Worm (Caenorhabditis elegans) whole organism, young adult: ENCODE measurements around the gene C53D6.11.

Source experiments
- B0019.2 ChIP-seq: fragments of 200-800 bp; sonication (Bioruptor generic); conservative IDR thresholded peaks from 2 replicates; pipeline ENCODE4 v1.3.6; 2022; ENCODE audit warnings: missing genetic modification reagents, missing genetic modification characterization, missing compliant biosample characterization
- B0261.1 ChIP-seq: sonication (generic microtip); optimal IDR thresholded peaks from 2 replicates; lab custom pipeline; 2016; ENCODE audit warnings: mild to moderate bottlenecking, missing genetic modification characterization, moderate library complexity, missing compliant biosample characterization
- D2030.7 ChIP-seq: fragments of 200-800 bp; sonication (Bioruptor generic); IDR thresholded peaks from 2 replicates; pipeline ENCODE4 v1.3.6; 2022; ENCODE audit warnings: missing genetic modification reagents, missing genetic modification characterization, missing compliant biosample characterization
- F33H1.4 ChIP-seq: fragments of 200-800 bp; sonication (Bioruptor generic); IDR thresholded peaks from 2 replicates; pipeline ENCODE4 v1.3.6; 2022; ENCODE audit warnings: missing genetic modification reagents, missing genetic modification characterization, missing compliant biosample characterization
- F37B4.10 ChIP-seq: fragments of 200-800 bp; sonication (Bioruptor generic); IDR thresholded peaks from 2 replicates; pipeline ENCODE4 v1.3.6; 2022; ENCODE audit warnings: missing genetic modification characterization, missing compliant biosample characterization
- F39B2.1 ChIP-seq: fragments of 200-800 bp; sonication (Bioruptor generic); IDR thresholded peaks from 2 replicates; pipeline ENCODE4 v1.3.6; 2022; ENCODE audit warnings: missing genetic modification reagents, missing genetic modification characterization, missing compliant biosample characterization
- F49E8.2 ChIP-seq: sonication (generic microtip); optimal IDR thresholded peaks from 3 replicates; lab custom pipeline; 2017; ENCODE audit warnings: missing genetic modification characterization, mild to moderate bottlenecking, missing compliant biosample characterization, antibody characterized with exemption, moderate library complexity; ENCODE audit not compliant: insufficient read depth
- K11D2.4 ChIP-seq: fragments of 200-800 bp; sonication (Bioruptor generic); IDR thresholded peaks from 2 replicates; pipeline ENCODE4 v1.3.6; 2022; ENCODE audit warnings: missing genetic modification reagents, missing genetic modification characterization, missing compliant biosample characterization
- T26A5.8 ChIP-seq: sonication (generic microtip); optimal IDR thresholded peaks from 2 replicates; lab custom pipeline; 2016; ENCODE audit warnings: missing genetic modification characterization, missing compliant biosample characterization
- Y56A3A.18 ChIP-seq: fragments of 200-800 bp; sonication (Bioruptor generic); IDR thresholded peaks from 2 replicates; pipeline ENCODE4 v1.3.6; 2022; ENCODE audit warnings: missing genetic modification reagents, missing genetic modification characterization, missing compliant biosample characterization
- Y67H2A.10 ChIP-seq: fragments of 200-800 bp; sonication (Bioruptor generic); conservative IDR thresholded peaks from 2 replicates; pipeline ENCODE4 v1.3.6; 2022; ENCODE audit warnings: missing genetic modification reagents, missing genetic modification characterization, missing compliant biosample characterization
- ama-1 ChIP-seq, 3 experiments: fragments of 150-350 bp in 1 of 3; sonication (generic microtip) in 2 of 3; optimal IDR thresholded peaks; 2 replicates each; lab custom pipeline; 2014 to 2018; ENCODE audit warnings: missing biosample characterization in 2 of 3, missing genetic modification characterization in 2 of 3, missing genetic modification reagents in 2 of 3
- aptf-3 ChIP-seq: fragments of 200-800 bp; sonication (Bioruptor generic); IDR thresholded peaks from 2 replicates; pipeline ENCODE4 v1.3.6; 2022; ENCODE audit warnings: missing genetic modification characterization, missing compliant biosample characterization
- attf-5 ChIP-seq: fragments of 200-800 bp; sonication (Bioruptor generic); optimal IDR thresholded peaks from 2 replicates; lab custom pipeline; 2018; ENCODE audit warnings: mild to moderate bottlenecking, missing genetic modification characterization, missing compliant biosample characterization
- bed-2 ChIP-seq: fragments of 200-800 bp; sonication (Bioruptor generic); IDR thresholded peaks from 2 replicates; pipeline ENCODE4 v1.3.6; 2022; ENCODE audit warnings: missing genetic modification reagents, missing genetic modification characterization, missing compliant biosample characterization
- ccch-3 ChIP-seq: fragments of 200-800 bp; sonication (Bioruptor generic); optimal IDR thresholded peaks from 2 replicates; lab custom pipeline; 2018; ENCODE audit warnings: mild to moderate bottlenecking, missing genetic modification characterization, missing compliant biosample characterization
- cebp-2 ChIP-seq: fragments of 200-800 bp; sonication (Bioruptor generic); IDR thresholded peaks from 2 replicates; pipeline ENCODE4 v1.3.6; 2022; ENCODE audit warnings: missing genetic modification characterization, missing compliant biosample characterization
- ceh-100 ChIP-seq: fragments of 200-800 bp; sonication (Bioruptor generic); IDR thresholded peaks from 2 replicates; pipeline ENCODE4 v1.3.6; 2022; ENCODE audit warnings: missing genetic modification reagents, missing genetic modification characterization, missing compliant biosample characterization
- ceh-58 ChIP-seq: fragments of 200-800 bp; sonication (Bioruptor generic); IDR thresholded peaks from 2 replicates; pipeline ENCODE4 v1.3.6; 2022; ENCODE audit warnings: missing genetic modification characterization, missing compliant biosample characterization
- dpff-1 ChIP-seq: sonication (generic microtip); optimal IDR thresholded peaks from 2 replicates; lab custom pipeline; 2017; ENCODE audit warnings: mild to moderate bottlenecking, missing genetic modification characterization, missing compliant biosample characterization
- egl-18 ChIP-seq: fragments of 200-800 bp; sonication (Bioruptor generic); IDR thresholded peaks from 2 replicates; pipeline ENCODE4 v1.3.6; 2022; ENCODE audit warnings: missing genetic modification reagents, missing genetic modification characterization, missing compliant biosample characterization
- egrh-3 ChIP-seq: fragments of 200-800 bp; sonication (Bioruptor generic); IDR thresholded peaks from 2 replicates; pipeline ENCODE4 v1.3.6; 2022; ENCODE audit warnings: missing genetic modification reagents, missing genetic modification characterization, missing compliant biosample characterization
- ekl-4 ChIP-seq: fragments of 200-800 bp; sonication (Bioruptor generic); IDR thresholded peaks from 2 replicates; pipeline ENCODE4 v1.3.6; 2022; ENCODE audit warnings: missing genetic modification reagents, missing genetic modification characterization, missing compliant biosample characterization
- fkh-3 ChIP-seq: sonication (generic microtip); optimal IDR thresholded peaks from 2 replicates; lab custom pipeline; 2016; ENCODE audit warnings: mild to moderate bottlenecking, missing genetic modification characterization, missing compliant biosample characterization
- gei-17 ChIP-seq: fragments of 200-800 bp; sonication (Bioruptor generic); optimal IDR thresholded peaks from 2 replicates; lab custom pipeline; 2018; ENCODE audit warnings: mild to moderate bottlenecking, missing genetic modification characterization, missing compliant biosample characterization
- him-1 ChIP-seq: sonication (generic microtip); optimal IDR thresholded peaks from 2 replicates; lab custom pipeline; 2016; ENCODE audit warnings: missing genotype, missing genetic modification reagents, missing genetic modification characterization, missing compliant biosample characterization
- lag-1 ChIP-seq: fragments of 200-800 bp; sonication (Bioruptor generic); IDR thresholded peaks from 2 replicates; pipeline ENCODE4 v1.3.6; 2022; ENCODE audit warnings: missing genetic modification reagents, missing genetic modification characterization, missing compliant biosample characterization
- lin-26 ChIP-seq: fragments of 200-800 bp; sonication (Bioruptor generic); IDR thresholded peaks from 2 replicates; pipeline ENCODE4 v1.3.6; 2022; ENCODE audit warnings: missing genetic modification reagents, missing genetic modification characterization, missing compliant biosample characterization
- lin-35 ChIP-seq, 3 experiments: fragments of 150-350 bp in 2 of 3; sonication (generic microtip) in 1 of 3; optimal IDR thresholded peaks; 2 replicates each; lab custom pipeline; 2014 to 2018; ENCODE audit warnings: missing biosample characterization in 3 of 3, missing genetic modification characterization in 3 of 3, missing genetic modification reagents in 3 of 3
- lin-40 ChIP-seq: sonication (generic microtip); optimal IDR thresholded peaks from 2 replicates; lab custom pipeline; 2016; ENCODE audit warnings: missing genetic modification characterization, mild to moderate bottlenecking, missing compliant biosample characterization, missing genotype, missing genetic modification reagents
- madf-8 ChIP-seq: fragments of 200-800 bp; sonication (Bioruptor generic); conservative IDR thresholded peaks from 2 replicates; pipeline ENCODE4 v1.3.6; 2022; ENCODE audit warnings: missing genetic modification reagents, missing genetic modification characterization, missing compliant biosample characterization
- mcd-1 ChIP-seq: fragments of 200-800 bp; sonication (Bioruptor generic); IDR thresholded peaks from 2 replicates; pipeline ENCODE4 v1.3.6; 2022; ENCODE audit warnings: missing genetic modification reagents, missing genetic modification characterization, missing compliant biosample characterization
- mel-28 ChIP-seq: sonication (generic microtip); optimal IDR thresholded peaks from 2 replicates; lab custom pipeline; 2016; ENCODE audit warnings: borderline replicate concordance, mild to moderate bottlenecking, missing genetic modification characterization, missing compliant biosample characterization
- mxl-1 ChIP-seq: sonication (generic microtip); optimal IDR thresholded peaks from 2 replicates; lab custom pipeline; 2016; ENCODE audit warnings: missing genetic modification characterization, missing compliant biosample characterization
- nfya-1 ChIP-seq: sonication (generic microtip); optimal IDR thresholded peaks from 2 replicates; lab custom pipeline; 2017; ENCODE audit warnings: antibody characterized with exemption, missing compliant biosample characterization, missing genetic modification characterization, borderline replicate concordance; ENCODE audit not compliant: insufficient read depth
- nfyb-1 ChIP-seq: fragments of 200-800 bp; sonication (Bioruptor generic); IDR thresholded peaks from 2 replicates; pipeline ENCODE4 v1.3.6; 2022; ENCODE audit warnings: missing genetic modification reagents, missing genetic modification characterization, missing compliant biosample characterization
- nhr-179 ChIP-seq: sonication (generic microtip); optimal IDR thresholded peaks from 2 replicates; lab custom pipeline; 2016; ENCODE audit warnings: mild to moderate bottlenecking, missing genetic modification characterization, missing compliant biosample characterization
- nhr-80 ChIP-seq: sonication (generic microtip); optimal IDR thresholded peaks from 2 replicates; lab custom pipeline; 2016; ENCODE audit warnings: missing genetic modification characterization, missing compliant biosample characterization
- repo-1 ChIP-seq: sonication (generic microtip); optimal IDR thresholded peaks from 2 replicates; lab custom pipeline; 2017; ENCODE audit warnings: mild to moderate bottlenecking, missing genetic modification characterization, missing compliant biosample characterization
- sea-2 ChIP-seq: fragments of 200-800 bp; sonication (Bioruptor generic); IDR thresholded peaks from 2 replicates; pipeline ENCODE4 v1.3.6; 2022; ENCODE audit warnings: missing genetic modification characterization, missing compliant biosample characterization
- snpc-1.3 ChIP-seq: sonication (generic microtip); optimal IDR thresholded peaks from 2 replicates; lab custom pipeline; 2017; ENCODE audit warnings: missing genetic modification characterization, mild to moderate bottlenecking, missing compliant biosample characterization, antibody characterized with exemption, moderate library complexity, missing genotype, missing genetic modification reagents; ENCODE audit not compliant: insufficient read depth
- somi-1 ChIP-seq: fragments of 200-800 bp; sonication (Bioruptor generic); optimal IDR thresholded peaks from 2 replicates; lab custom pipeline; 2018; ENCODE audit warnings: mild to moderate bottlenecking, missing genetic modification characterization, missing compliant biosample characterization
- sptf-2 ChIP-seq: fragments of 200-800 bp; sonication (Bioruptor generic); optimal IDR thresholded peaks from 2 replicates; lab custom pipeline; 2018; ENCODE audit warnings: mild to moderate bottlenecking, missing genetic modification characterization, missing compliant biosample characterization
- tbp1 ChIP-seq: fragments of 200-800 bp; sonication (Bioruptor generic); optimal IDR thresholded peaks from 2 replicates; lab custom pipeline; 2018; ENCODE audit warnings: mild to moderate bottlenecking, missing genetic modification characterization, missing compliant biosample characterization
- tlf-1 ChIP-seq: fragments of 200-800 bp; sonication (Bioruptor generic); optimal IDR thresholded peaks from 2 replicates; lab custom pipeline; 2018; ENCODE audit warnings: mild to moderate bottlenecking, missing genetic modification characterization, missing compliant biosample characterization
- ztf-18 ChIP-seq: sonication (generic microtip); optimal IDR thresholded peaks from 2 replicates; lab custom pipeline; 2016; ENCODE audit warnings: missing genotype, mild to moderate bottlenecking, missing genetic modification characterization, missing compliant biosample characterization
- ztf-26 ChIP-seq: sonication (generic microtip); optimal IDR thresholded peaks from 2 replicates; lab custom pipeline; 2017; ENCODE audit warnings: missing genetic modification characterization, missing compliant biosample characterization
- ztf-28 ChIP-seq: fragments of 200-800 bp; sonication (Bioruptor generic); IDR thresholded peaks from 2 replicates; pipeline ENCODE4 v1.3.6; 2022; ENCODE audit warnings: missing genetic modification reagents, missing genetic modification characterization, missing compliant biosample characterization

Gene C53D6.11

DNA sequence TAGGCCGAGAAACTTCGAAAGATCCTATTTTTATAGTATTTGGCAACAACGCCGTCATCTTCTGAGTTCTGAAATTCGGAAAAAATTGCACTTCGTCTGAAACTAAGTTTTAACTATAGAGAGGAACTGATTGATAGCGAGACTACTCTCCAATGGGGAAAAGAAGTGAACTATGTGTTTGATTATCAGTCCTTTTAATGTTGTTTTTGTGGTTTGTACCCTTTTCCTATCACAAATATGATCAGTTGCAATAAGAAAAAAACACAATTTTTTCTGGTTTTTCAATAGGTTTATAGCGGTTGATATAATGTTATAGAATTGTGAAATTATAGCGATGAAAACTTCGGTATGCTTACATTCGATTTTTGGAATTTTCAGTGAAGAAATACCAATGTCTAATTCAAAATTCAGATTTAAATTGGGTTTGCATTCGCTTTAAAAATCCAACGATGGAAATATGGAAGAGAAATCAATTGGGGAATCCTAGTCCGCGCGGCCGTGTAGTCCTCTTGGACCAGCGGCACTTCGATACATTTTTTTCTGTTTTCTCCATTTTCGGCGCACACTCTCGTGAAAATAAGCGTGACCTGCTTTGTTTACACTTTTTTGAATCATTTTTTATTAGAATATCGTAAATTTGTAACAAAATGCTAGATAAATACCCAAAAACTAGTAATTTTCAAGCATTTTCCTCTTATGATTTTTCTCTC is 37.0 kb upstream of the C53D6.11 start, which contains the start of gene C53B4.3 (continued):
- no peak for TF ChIP-seq B0019.2 (GFP tag; lab: Robert Waterston, UW)
- no peak for TF ChIP-seq ccch-3 (GFP tag; lab: Kevin White, UChicago)
- peak; percentile 64 for TF ChIP-seq mcd-1 (GFP tag; lab: Robert Waterston, UW)
- no peak for TF ChIP-seq cebp-2 (GFP tag; lab: Robert Waterston, UW)
- no peak for TF ChIP-seq F49E8.2
- TF ChIP-seq aptf-3 (GFP tag; lab: Robert Waterston, UW): no peak
- TF ChIP-seq nhr-80: peak; percentile 75
- no peak for TF ChIP-seq fkh-3 (tag; lab: Kevin White, UChicago)
- peak; percentile 30 for TF ChIP-seq tbp1 (GFP tag; lab: Kevin White, UChicago)
- TF ChIP-seq F37B4.10 (GFP tag; lab: Robert Waterston, UW): no peak
- TF ChIP-seq T26A5.8 (tag; lab: Kevin White, UChicago): no peak
- TF ChIP-seq ztf-28 (GFP tag; lab: Robert Waterston, UW): 0 out of 2 replicates have a peak, but pooled peaks have one; percentile 37
- no peak for TF ChIP-seq mel-28
- TF ChIP-seq somi-1 (GFP tag; lab: Kevin White, UChicago): no peak
- peak; percentile 31 for TF ChIP-seq snpc-1.3 (tag; lab: Kevin White, UChicago)
- TF ChIP-seq mxl-1: no peak
- no peak for TF ChIP-seq attf-5 (GFP tag; lab: Kevin White, UChicago)
- peak; percentile 69 for TF ChIP-seq K11D2.4 (GFP tag; lab: Robert Waterston, UW)
- no peak for TF ChIP-seq gei-17 (GFP tag; lab: Kevin White, UChicago)
- TF ChIP-seq ceh-100 (GFP tag; lab: Robert Waterston, UW): no peak
- TF ChIP-seq sea-2 (GFP tag; lab: Robert Waterston, UW): no peak
- TF ChIP-seq ama-1 (optimal IDR thresholded peaks at IDR 0.05; lab: Kevin White, UChicago): no peak
- TF ChIP-seq ama-1 (GFP tag; optimal IDR thresholded peaks at IDR 0.05; lab: Kevin White, UChicago): no peak
- TF ChIP-seq repo-1 (tag; lab: Kevin White, UChicago): no peak
- TF ChIP-seq madf-8 (GFP tag; lab: Robert Waterston, UW): no peak
- peak in 1 of 3 experiments; percentile 47 for TF ChIP-seq lin-35 (GFP tag; optimal IDR thresholded peaks at IDR 0.05; lab: Kevin White, UChicago)
- no peak; the same call in 1 of the 2 replicates for TF ChIP-seq F33H1.4 (GFP tag; lab: Robert Waterston, UW)
- TF ChIP-seq ztf-18 (tag; lab: Kevin White, UChicago): no peak
- no peak for TF ChIP-seq tlf-1 (GFP tag; lab: Kevin White, UChicago)
- TF ChIP-seq egrh-3: no peak
- no peak for TF ChIP-seq nfya-1 (tag; lab: Kevin White, UChicago)
- peak; percentile 16 for TF ChIP-seq ztf-26 (tag; lab: Kevin White, UChicago)
- TF ChIP-seq Y56A3A.18 (GFP tag; lab: Robert Waterston, UW): no peak
- TF ChIP-seq him-1 (tag; lab: Kevin White, UChicago): peak; percentile 37
- no peak for TF ChIP-seq ceh-58
- TF ChIP-seq lag-1 (GFP tag; lab: Robert Waterston, UW): no peak
- no peak for TF ChIP-seq B0261.1 (tag; lab: Kevin White, UChicago)
- TF ChIP-seq dpff-1: no peak
- TF ChIP-seq nfyb-1 (GFP tag; lab: Robert Waterston, UW): no peak
- peak; percentile 61 for TF ChIP-seq D2030.7 (GFP tag; lab: Robert Waterston, UW)
- no peak for TF ChIP-seq lin-26 (GFP tag; lab: Robert Waterston, UW)
- TF ChIP-seq F39B2.1: no peak
- no peak for TF ChIP-seq sptf-2 (GFP tag; lab: Kevin White, UChicago)
- no peak for TF ChIP-seq nhr-179 (tag; lab: Kevin White, UChicago)
- no peak for TF ChIP-seq egl-18
- no peak for TF ChIP-seq ekl-4 (GFP tag; lab: Robert Waterston, UW)
- no peak for TF ChIP-seq Y67H2A.10 (GFP tag; lab: Robert Waterston, UW)
- TF ChIP-seq bed-2 (GFP tag; lab: Robert Waterston, UW): peak; percentile 90
- TF ChIP-seq lin-40: peak; percentile 72
